Worm (Caenorhabditis elegans) whole organism, late embryonic: ENCODE results near the gene srh-18.

Source experiments
- K09A11.1 ChIP-seq: sonication (generic microtip); optimal IDR thresholded peaks from 2 replicates; lab custom pipeline; 2017; ENCODE audit warnings: antibody characterized with exemption, mild to moderate bottlenecking, missing genetic modification characterization, missing compliant biosample characterization; ENCODE audit not compliant: insufficient read depth
- ama-1 ChIP-seq: fragments of 150-350 bp; optimal IDR thresholded peaks from 2 replicates; lab custom pipeline; 2014
- ceh-19 ChIP-seq: fragments of 200-800 bp; sonication (Bioruptor generic); optimal IDR thresholded peaks from 2 replicates; lab custom pipeline; 2018; ENCODE audit warnings: mild to moderate bottlenecking, missing genetic modification characterization, missing compliant biosample characterization
- elt-2 ChIP-seq: sonication (generic microtip); optimal IDR thresholded peaks from 2 replicates; lab custom pipeline; 2016; ENCODE audit warnings: missing genetic modification reagents, missing genetic modification characterization, missing compliant biosample characterization
- fkh-10 ChIP-seq: fragments of 150-350 bp; optimal IDR thresholded peaks from 2 replicates; lab custom pipeline; 2014; ENCODE audit warnings: missing biosample characterization, missing genetic modification reagents, missing genetic modification characterization
- gmeb-2 ChIP-seq: sonication (generic microtip); optimal IDR thresholded peaks from 2 replicates; lab custom pipeline; 2016; ENCODE audit warnings: missing genetic modification characterization, inconsistent platforms, missing compliant biosample characterization
- hlh-13 ChIP-seq: fragments of 200-800 bp; sonication (Bioruptor generic); optimal IDR thresholded peaks from 2 replicates; lab custom pipeline; 2018; ENCODE audit warnings: mild to moderate bottlenecking, missing genetic modification characterization, missing compliant biosample characterization
- lin-11 ChIP-seq: fragments of 200-800 bp; sonication (Bioruptor generic); optimal IDR thresholded peaks from 2 replicates; lab custom pipeline; 2018; ENCODE audit warnings: mild to moderate bottlenecking, missing genetic modification characterization, missing compliant biosample characterization
- nfya-1 ChIP-seq: sonication (generic microtip); optimal IDR thresholded peaks from 2 replicates; lab custom pipeline; 2017; ENCODE audit warnings: missing genetic modification characterization, mild to moderate bottlenecking, missing compliant biosample characterization, antibody characterized with exemption, moderate library complexity
- nhr-11 ChIP-seq: fragments of 150-350 bp; optimal IDR thresholded peaks from 2 replicates; lab custom pipeline; 2014; ENCODE audit warnings: missing biosample characterization, missing genetic modification characterization
- npax-4 ChIP-seq: sonication (generic microtip); optimal IDR thresholded peaks from 2 replicates; lab custom pipeline; 2016; ENCODE audit warnings: missing genetic modification characterization, missing compliant biosample characterization
- pag-3 ChIP-seq: sonication (generic microtip); optimal IDR thresholded peaks from 2 replicates; lab custom pipeline; 2016; ENCODE audit warnings: missing compliant biosample characterization, missing genetic modification characterization, borderline replicate concordance
- pha-4 ChIP-seq: fragments of 150-350 bp; optimal IDR thresholded peaks from 2 replicates; lab custom pipeline; 2018; ENCODE audit warnings: missing biosample characterization, missing genetic modification reagents, missing genetic modification characterization

- no peak for TF ChIP-seq ceh-19
- no peak for TF ChIP-seq pag-3 (tag; lab: Kevin White, UChicago)
- TF ChIP-seq pha-4 (tag; lab: Kevin White, UChicago), result no peak
- no peak for TF ChIP-seq K09A11.1 (tag; lab: Kevin White, UChicago)
- no peak for TF ChIP-seq elt-2
- no peak for TF ChIP-seq nhr-11 (tag; lab: Kevin White, UChicago)
- TF ChIP-seq lin-11 (tag; lab: Kevin White, UChicago), result no peak
- TF ChIP-seq hlh-13 (GFP tag; lab: Kevin White, UChicago), result no peak
- TF ChIP-seq nfya-1 (tag; lab: Kevin White, UChicago), result no peak
- TF ChIP-seq gmeb-2 (tag; lab: Kevin White, UChicago), result no peak
- TF ChIP-seq ama-1 (lab: Kevin White, UChicago), result no peak
- no peak for TF ChIP-seq npax-4
- no peak for TF ChIP-seq fkh-10 (GFP tag; lab: Kevin White, UChicago)
These were observed 29.4 kb upstream of the srh-18 start for ce11 chrV:13288881-13289280.
